Worm (Caenorhabditis elegans): ENCODE results near the gene T23E1.1.

ce11 chrIV:3136493-3136892, 14.7 kb upstream of the T23E1.1 start:
- no peak for TF ChIP-seq nhr-23 (tag; optimal IDR thresholded peaks at IDR 0.05)
- no peak for TF ChIP-seq nhr-76 (tag; optimal IDR thresholded peaks at IDR 0.05)
- TF ChIP-seq elt-3 (tag; optimal IDR thresholded peaks at IDR 0.05), result no peak
